Worm (Caenorhabditis elegans) whole organism, L1 larva: ENCODE measurements around the gene F58B6.1.

ENCODE experiments used
- C04F5.9 ChIP-seq: sonication (generic microtip); optimal IDR thresholded peaks from 2 replicates; lab custom pipeline; 2016; ENCODE audit warnings: missing genetic modification characterization, missing compliant biosample characterization
- C16A3.4 ChIP-seq: fragments of 150-350 bp; optimal IDR thresholded peaks from 2 replicates; lab custom pipeline; 2014; ENCODE audit warnings: missing biosample characterization, missing genetic modification characterization
- C34B4.2 ChIP-seq: sonication (generic microtip); optimal IDR thresholded peaks from 2 replicates; lab custom pipeline; 2017; ENCODE audit warnings: mild to moderate bottlenecking, missing genetic modification characterization, missing compliant biosample characterization
- aha-1 ChIP-seq: fragments of 150-350 bp; optimal IDR thresholded peaks from 2 replicates; lab custom pipeline; 2014; ENCODE audit warnings: missing biosample characterization, missing genetic modification characterization
- ama-1 ChIP-seq: fragments of 150-350 bp; optimal IDR thresholded peaks from 2 replicates; lab custom pipeline; 2014
- ceh-8 ChIP-seq: fragments of 200-800 bp; sonication (Bioruptor generic); optimal IDR thresholded peaks from 2 replicates; lab custom pipeline; 2018; ENCODE audit warnings: mild to moderate bottlenecking, missing genetic modification characterization, moderate library complexity, missing compliant biosample characterization
- ceh-88 ChIP-seq: fragments of 200-800 bp; sonication (Bioruptor generic); IDR thresholded peaks from 2 replicates; pipeline ENCODE4 v1.3.6; 2022; ENCODE audit warnings: missing genetic modification characterization, missing compliant biosample characterization
- ceh-90 ChIP-seq: sonication (generic microtip); optimal IDR thresholded peaks from 2 replicates; lab custom pipeline; 2016; ENCODE audit warnings: missing genetic modification characterization, missing compliant biosample characterization
- dpl-1 ChIP-seq, 3 experiments: fragments of 150-350 bp in 2 of 3; sonication (generic microtip) in 1 of 3; optimal IDR thresholded peaks; 2 replicates each; lab custom pipeline; 2014 to 2017; ENCODE audit warnings: missing biosample characterization in 3 of 3, missing genetic modification characterization in 3 of 3, missing genetic modification reagents in 3 of 3
- efl-1 ChIP-seq, 4 experiments: fragments of 150-350 bp; optimal IDR thresholded peaks in 3 of 4; peaks in 1 of 4; 1 replicate in 1 of 4; 2 replicates in 3 of 4; lab custom pipeline; 2014; ENCODE audit warnings: missing biosample characterization in 2 of 4, missing genetic modification characterization in 2 of 4, missing genetic modification reagents in 2 of 4
- egl-13 ChIP-seq: sonication (generic microtip); optimal IDR thresholded peaks from 2 replicates; lab custom pipeline; 2016; ENCODE audit warnings: missing genotype, missing genetic modification reagents, missing genetic modification characterization, missing compliant biosample characterization
- egl-27 ChIP-seq, 2 experiments: fragments of 150-350 bp in 1 of 2; sonication (generic microtip); optimal IDR thresholded peaks; 3 replicates each; lab custom pipeline; 2017 to 2018; ENCODE audit warnings: missing biosample characterization in 2 of 2, missing genetic modification characterization in 2 of 2, missing genetic modification reagents in 2 of 2
- elt-3 ChIP-seq, 6 experiments: fragments of 150-350 bp in 1 of 6; sonication (generic microtip); optimal IDR thresholded peaks; 2 replicates each; lab custom pipeline; 2017 to 2018; ENCODE audit warnings: missing biosample characterization in 6 of 6, missing genetic modification characterization in 6 of 6, inconsistent platforms in 1 of 6
- fkh-10 ChIP-seq: sonication (generic microtip); optimal IDR thresholded peaks from 2 replicates; lab custom pipeline; 2017; ENCODE audit warnings: missing biosample characterization, missing genetic modification reagents, missing genetic modification characterization
- fkh-4 ChIP-seq: sonication (generic microtip); optimal IDR thresholded peaks from 2 replicates; lab custom pipeline; 2016; ENCODE audit warnings: missing compliant biosample characterization, missing genetic modification characterization, borderline replicate concordance
- grh-1 ChIP-seq: fragments of 200-800 bp; sonication (Bioruptor generic); IDR thresholded peaks from 2 replicates; pipeline ENCODE4 v1.3.6; 2022; ENCODE audit warnings: missing genetic modification reagents, missing genetic modification characterization, missing compliant biosample characterization
- hlh-17 ChIP-seq: fragments of 200-800 bp; sonication (Bioruptor generic); optimal IDR thresholded peaks from 2 replicates; lab custom pipeline; 2018; ENCODE audit warnings: missing genetic modification characterization, mild to moderate bottlenecking, missing compliant biosample characterization, moderate library complexity, borderline replicate concordance
- hlh-4 ChIP-seq: sonication (generic microtip); optimal IDR thresholded peaks from 2 replicates; lab custom pipeline; 2016; ENCODE audit warnings: mild to moderate bottlenecking, missing genetic modification characterization, missing compliant biosample characterization
- hpl-2 ChIP-seq: fragments of 150-350 bp; optimal IDR thresholded peaks from 2 replicates; lab custom pipeline; 2014; ENCODE audit warnings: missing biosample characterization, missing genetic modification reagents, missing genetic modification characterization
- irx-1 ChIP-seq: sonication (generic microtip); optimal IDR thresholded peaks from 2 replicates; lab custom pipeline; 2016; ENCODE audit warnings: missing genetic modification characterization, missing compliant biosample characterization
- lin-13 ChIP-seq: fragments of 150-350 bp; optimal IDR thresholded peaks from 2 replicates; lab custom pipeline; 2014; ENCODE audit warnings: missing biosample characterization, missing genetic modification reagents, missing genetic modification characterization
- lin-14 ChIP-seq: fragments of 200-800 bp; sonication (Bioruptor generic); optimal IDR thresholded peaks from 2 replicates; lab custom pipeline; 2018; ENCODE audit warnings: mild to moderate bottlenecking, missing genetic modification characterization, moderate library complexity, missing compliant biosample characterization
- lin-15B ChIP-seq: fragments of 150-350 bp; sonication (generic microtip); optimal IDR thresholded peaks from 3 replicates; lab custom pipeline; 2014; ENCODE audit warnings: missing biosample characterization, missing genetic modification characterization
- lsy-2 ChIP-seq, 2 experiments: fragments of 150-350 bp; optimal IDR thresholded peaks; 2 replicates each; lab custom pipeline; 2014; ENCODE audit warnings: missing biosample characterization in 2 of 2, missing genetic modification characterization in 2 of 2
- mef-2 ChIP-seq: fragments of 150-350 bp; optimal IDR thresholded peaks from 2 replicates; lab custom pipeline; 2014; ENCODE audit warnings: missing biosample characterization, missing genetic modification characterization
- nhr-11 ChIP-seq: fragments of 150-350 bp; optimal IDR thresholded peaks from 2 replicates; lab custom pipeline; 2014; ENCODE audit warnings: missing biosample characterization, missing genetic modification characterization
- nhr-12 ChIP-seq: sonication (generic microtip); optimal IDR thresholded peaks from 2 replicates; lab custom pipeline; 2017; ENCODE audit warnings: missing biosample characterization, missing genetic modification characterization
- nhr-19 ChIP-seq: fragments of 200-800 bp; sonication (Bioruptor generic); conservative IDR thresholded peaks from 2 replicates; pipeline ENCODE4 v1.3.6; 2022; ENCODE audit warnings: missing genetic modification characterization, missing compliant biosample characterization
- nhr-20 ChIP-seq: sonication (generic microtip); optimal IDR thresholded peaks from 2 replicates; lab custom pipeline; 2016; ENCODE audit warnings: mild to moderate bottlenecking, missing genetic modification characterization, missing compliant biosample characterization
- nhr-237 ChIP-seq: fragments of 150-350 bp; optimal IDR thresholded peaks from 2 replicates; lab custom pipeline; 2014; ENCODE audit warnings: missing biosample characterization, missing genetic modification characterization
- nhr-47 ChIP-seq: sonication (generic microtip); optimal IDR thresholded peaks from 2 replicates; lab custom pipeline; 2016; ENCODE audit warnings: mild to moderate bottlenecking, missing genetic modification characterization, moderate library complexity, missing compliant biosample characterization
- nhr-77 ChIP-seq: fragments of 150-350 bp; optimal IDR thresholded peaks from 2 replicates; lab custom pipeline; 2014; ENCODE audit warnings: missing biosample characterization, missing genetic modification characterization
- nhr-85 ChIP-seq: sonication (generic microtip); peaks from one replicate; lab custom pipeline; 2016; ENCODE audit warnings: missing genetic modification characterization, inconsistent platforms, missing compliant biosample characterization
- nhr-90 ChIP-seq: sonication (generic microtip); optimal IDR thresholded peaks from 2 replicates; lab custom pipeline; 2016; ENCODE audit warnings: mild to moderate bottlenecking, missing genetic modification characterization, missing compliant biosample characterization; ENCODE audit not compliant: poor library complexity
- pax-3 ChIP-seq: fragments of 200-800 bp; sonication (Bioruptor generic); optimal IDR thresholded peaks from 2 replicates; lab custom pipeline; 2018; ENCODE audit warnings: mild to moderate bottlenecking, missing genetic modification characterization, moderate library complexity, missing compliant biosample characterization
- rnt-1 ChIP-seq: sonication (generic microtip); optimal IDR thresholded peaks from 2 replicates; lab custom pipeline; 2016; ENCODE audit warnings: mild to moderate bottlenecking, missing genetic modification characterization, moderate library complexity, missing compliant biosample characterization
- skn-1 ChIP-seq: fragments of 150-350 bp; optimal IDR thresholded peaks from 2 replicates; lab custom pipeline; 2014; ENCODE audit warnings: missing biosample characterization, missing genetic modification characterization
- snu-23 ChIP-seq: sonication (generic microtip); optimal IDR thresholded peaks from 2 replicates; lab custom pipeline; 2016; ENCODE audit warnings: missing genetic modification characterization, missing compliant biosample characterization
- sox-4 ChIP-seq: sonication (generic microtip); optimal IDR thresholded peaks from 2 replicates; lab custom pipeline; 2016; ENCODE audit warnings: missing genetic modification characterization, missing compliant biosample characterization
- sptf-1 ChIP-seq: fragments of 150-350 bp; optimal IDR thresholded peaks from 2 replicates; lab custom pipeline; 2014; ENCODE audit warnings: missing biosample characterization, missing genetic modification characterization
- sup-37 ChIP-seq: fragments of 200-800 bp; sonication (Bioruptor generic); optimal IDR thresholded peaks from 2 replicates; lab custom pipeline; 2018; ENCODE audit warnings: mild to moderate bottlenecking, missing genetic modification characterization, missing compliant biosample characterization
- swsn-7 ChIP-seq: sonication (generic microtip); optimal IDR thresholded peaks from 2 replicates; lab custom pipeline; 2016; ENCODE audit warnings: missing genetic modification characterization, missing compliant biosample characterization
- tbx-2 ChIP-seq: sonication (generic microtip); optimal IDR thresholded peaks from 2 replicates; lab custom pipeline; 2016; ENCODE audit warnings: missing genetic modification characterization, missing compliant biosample characterization
- tlp-1 ChIP-seq: fragments of 150-350 bp; optimal IDR thresholded peaks from 2 replicates; lab custom pipeline; 2014; ENCODE audit warnings: missing biosample characterization, missing genetic modification characterization
- unc-130 ChIP-seq: fragments of 150-350 bp; optimal IDR thresholded peaks from 2 replicates; lab custom pipeline; 2017; ENCODE audit warnings: missing biosample characterization, missing genetic modification characterization, inconsistent platforms
- vab-15 ChIP-seq: sonication (generic microtip); optimal IDR thresholded peaks from 2 replicates; lab custom pipeline; 2017; ENCODE audit warnings: missing genotype, mild to moderate bottlenecking, missing genetic modification characterization, missing compliant biosample characterization
- zag-1 ChIP-seq: fragments of 150-350 bp; optimal IDR thresholded peaks from 2 replicates; lab custom pipeline; 2014; ENCODE audit warnings: missing biosample characterization, missing genetic modification characterization
- zip-4 ChIP-seq: fragments of 200-800 bp; sonication (Bioruptor generic); optimal IDR thresholded peaks from 2 replicates; lab custom pipeline; 2018; ENCODE audit warnings: mild to moderate bottlenecking, missing genetic modification characterization, moderate library complexity, missing compliant biosample characterization
- ztf-11 ChIP-seq, 2 experiments: sonication (generic microtip); optimal IDR thresholded peaks; 2 replicates each; lab custom pipeline; 2016 to 2017; ENCODE audit warnings: missing genetic modification characterization in 2 of 2, missing biosample characterization in 1 of 2, missing compliant biosample characterization in 1 of 2
- ztf-4 ChIP-seq: fragments of 150-350 bp; optimal IDR thresholded peaks from 2 replicates; lab custom pipeline; 2014; ENCODE audit warnings: missing biosample characterization, missing genetic modification characterization

Gene F58B6.1

DNA sequence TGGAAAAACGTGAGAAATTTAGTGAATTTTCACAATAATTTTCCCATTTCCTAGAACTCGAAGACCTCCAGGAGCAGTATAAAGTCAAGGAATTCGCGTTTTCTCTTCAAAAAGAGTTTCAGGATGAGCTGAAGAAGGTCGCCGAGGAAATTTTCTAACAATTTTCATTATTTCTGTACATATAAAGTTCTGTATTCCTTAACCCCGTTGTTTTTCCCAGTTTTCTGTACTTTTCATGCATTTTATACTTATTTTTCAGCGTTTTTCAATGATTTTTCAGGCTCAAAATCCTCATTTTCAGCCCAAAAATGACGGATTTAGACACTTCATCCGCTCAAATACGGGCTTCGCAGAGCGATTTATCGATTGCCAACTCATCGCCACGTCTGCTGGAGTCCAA is 34.6 kb downstream of the F58B6.1 start, which contains the start of gene par-2:
par-2 (plus strand) TSS at position 301 of the 400 bp plus-strand sequence.
- no peak for TF ChIP-seq aha-1
- TF ChIP-seq lin-14 (GFP tag; lab: Kevin White, UChicago) = no peak
- TF ChIP-seq fkh-10 (GFP tag; lab: Kevin White, UChicago) = no peak
- no peak for TF ChIP-seq zag-1 (tag; lab: Kevin White, UChicago)
- no peak for TF ChIP-seq egl-27 (tag; optimal IDR thresholded peaks at IDR 0.05; lab: Kevin White, UChicago)

DNA sequence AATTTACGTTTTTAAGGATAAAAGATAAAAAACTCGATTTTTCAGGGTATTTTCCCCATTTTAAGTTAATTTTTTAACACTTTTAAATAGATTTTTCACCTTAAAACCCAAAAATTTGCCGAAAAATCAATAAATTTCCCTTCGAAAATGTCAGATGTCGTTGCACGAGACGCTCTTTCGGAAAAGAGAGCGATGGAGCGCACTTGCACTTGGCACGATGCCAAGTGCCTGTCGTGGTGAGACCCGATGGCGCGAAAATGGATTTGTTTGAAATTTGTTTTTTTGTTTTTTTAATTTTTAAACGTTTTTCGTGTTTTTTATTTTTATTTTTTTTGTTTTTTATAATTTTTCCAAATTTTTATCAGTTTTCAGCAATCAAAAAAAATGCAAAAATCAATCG is 35.2 kb downstream of the F58B6.1 start, which contains the start of the genes rab-18 and kbp-4:
rab-18 (minus strand) TSS at position 240 of the 400 bp plus-strand sequence.
kbp-4 (plus strand) TSS at position 366 of the 400 bp plus-strand sequence.
- TF ChIP-seq sox-4 (tag; lab: Kevin White, UChicago) (no peak), ceh-88 (GFP tag; lab: Robert Waterston, UW) (peak; percentile 81), lin-13 (GFP tag; lab: Kevin White, UChicago) (peak; percentile 96), snu-23 (GFP tag; lab: Kevin White, UChicago) (peak; percentile 98), nhr-12 (no peak), nhr-237 (tag; lab: Kevin White, UChicago) (peak; percentile 88), mef-2 (peak; percentile 86), fkh-4 (tag; lab: Kevin White, UChicago) (no peak), vab-15 (peak; percentile 32), rnt-1 (tag; lab: Kevin White, UChicago) (peak; percentile 92), nhr-85 (tag; lab: Kevin White, UChicago) (peak; percentile 96), tbx-2 (peak; percentile 93), fkh-10 (GFP tag; lab: Kevin White, UChicago) (peak; percentile 60), nhr-47 (tag; lab: Kevin White, UChicago) (peak; percentile 97), nhr-77 (tag; lab: Kevin White, UChicago) (peak; percentile 86), C34B4.2 (tag; lab: Kevin White, UChicago) (no peak), ceh-90 (no peak), zip-4 (GFP tag; lab: Kevin White, UChicago) (peak; percentile 48), ceh-8 (GFP tag; lab: Kevin White, UChicago) (peak; percentile 78), elt-3 (tag; optimal IDR thresholded peaks at IDR 0.05; lab: Kevin White, UChicago) (peak in 4 of 6 experiments; percentile 59 to 99 (median 80)), ama-1 (lab: Kevin White, UChicago) (peak; percentile 39), C04F5.9 (tag; lab: Kevin White, UChicago) (peak; percentile 75), nhr-19 (peak; percentile 94), ztf-11 (tag; optimal IDR thresholded peaks at IDR 0.05; lab: Kevin White, UChicago) (peak in 1 of 2 experiments; percentile 69), unc-130 (tag; lab: Kevin White, UChicago) (peak; percentile 97), nhr-11 (peak; percentile 60), skn-1 (peak; percentile 97), tlp-1 (no peak), hlh-17 (GFP tag; lab: Kevin White, UChicago) (no peak), C16A3.4 (tag; lab: Kevin White, UChicago) (peak; percentile 99), lsy-2 (tag; optimal IDR thresholded peaks at IDR 0.05; lab: Kevin White, UChicago) (peak; percentile 96 to 97), egl-13 (peak; percentile 89), nhr-20 (tag; lab: Kevin White, UChicago) (peak; percentile 95), lin-15B (peak; percentile 98), sptf-1 (tag; lab: Kevin White, UChicago) (no peak), irx-1 (tag; lab: Kevin White, UChicago) (peak; percentile 78), aha-1 (peak; percentile 46), swsn-7 (peak; percentile 95), pax-3 (tag; lab: Kevin White, UChicago) (peak; percentile 79), hpl-2 (GFP tag; lab: Kevin White, UChicago) (peak; percentile 62), sup-37 (GFP tag; lab: Kevin White, UChicago) (peak; percentile 70), grh-1 (peak; percentile 79), nhr-90 (tag; lab: Kevin White, UChicago) (peak; percentile 92), efl-1 (optimal IDR thresholded peaks at IDR 0.05; lab: Kevin White, UChicago) (peak; percentile 98 to 99), efl-1 (GFP tag; optimal IDR thresholded peaks at IDR 0.05 in 1 of 2; lab: Kevin White, UChicago) (peak; percentile 96 to 99), ztf-4 (tag; lab: Kevin White, UChicago) (peak; percentile 95), dpl-1 (GFP tag; optimal IDR thresholded peaks at IDR 0.05; lab: Kevin White, UChicago) (peak; percentile 97 to 98 (median 98)), hlh-4 (tag; lab: Kevin White, UChicago) (no peak)
